Worm (Caenorhabditis elegans) whole organism, early embryonic: ENCODE data around the gene ssu-2.

Experiments used
- B0310.2 ChIP-seq: sonication (generic microtip); optimal IDR thresholded peaks from 2 replicates; lab custom pipeline; 2016; ENCODE audit warnings: mild to moderate bottlenecking, missing genetic modification characterization, missing compliant biosample characterization
- F13C5.2 ChIP-seq: sonication (generic microtip); optimal IDR thresholded peaks from 2 replicates; lab custom pipeline; 2017; ENCODE audit warnings: mild to moderate bottlenecking, missing genetic modification characterization, inconsistent platforms, missing compliant biosample characterization
- aly-1 ChIP-seq: sonication (generic microtip); optimal IDR thresholded peaks from 2 replicates; lab custom pipeline; 2016; ENCODE audit warnings: missing genetic modification characterization, missing compliant biosample characterization
- ama-1 ChIP-seq: fragments of 150-350 bp; optimal IDR thresholded peaks from 2 replicates; lab custom pipeline; 2014
- ceh-13 ChIP-seq: fragments of 200-800 bp; sonication (Bioruptor generic); optimal IDR thresholded peaks from 2 replicates; lab custom pipeline; 2018; ENCODE audit warnings: mild to moderate bottlenecking, missing genetic modification characterization, missing compliant biosample characterization
- ceh-36 ChIP-seq: sonication (generic microtip); optimal IDR thresholded peaks from 2 replicates; lab custom pipeline; 2016; ENCODE audit warnings: missing genetic modification characterization, inconsistent platforms, missing compliant biosample characterization
- ets-7 ChIP-seq: sonication (generic microtip); optimal IDR thresholded peaks from 2 replicates; lab custom pipeline; 2016; ENCODE audit warnings: missing genotype, missing genetic modification characterization, missing compliant biosample characterization
- flt-1 ChIP-seq: fragments of 200-800 bp; sonication (Bioruptor generic); IDR thresholded peaks from 2 replicates; pipeline ENCODE4 v1.3.6; 2022; ENCODE audit warnings: missing genetic modification characterization, missing compliant biosample characterization
- hmbx-1 ChIP-seq: sonication (generic microtip); optimal IDR thresholded peaks from 2 replicates; lab custom pipeline; 2016; ENCODE audit warnings: mild to moderate bottlenecking, missing genetic modification characterization, missing compliant biosample characterization
- hmg-4 ChIP-seq: fragments of 200-800 bp; sonication (Bioruptor generic); optimal IDR thresholded peaks from 2 replicates; lab custom pipeline; 2018; ENCODE audit warnings: mild to moderate bottlenecking, missing genetic modification characterization, missing compliant biosample characterization
- hnd-1 ChIP-seq: sonication (generic microtip); optimal IDR thresholded peaks from 2 replicates; lab custom pipeline; 2016; ENCODE audit warnings: missing genetic modification characterization, missing compliant biosample characterization
- pes-1 ChIP-seq: fragments of 200-800 bp; sonication (Bioruptor generic); IDR thresholded peaks from 2 replicates; pipeline ENCODE4 v1.3.6; 2022; ENCODE audit warnings: missing genetic modification reagents, missing genetic modification characterization, missing compliant biosample characterization
- scrt-1 ChIP-seq: fragments of 200-800 bp; sonication (Bioruptor generic); IDR thresholded peaks from 2 replicates; pipeline ENCODE4 v1.3.6; 2022; ENCODE audit warnings: missing genetic modification characterization, missing compliant biosample characterization
- sea-1 ChIP-seq: fragments of 200-800 bp; sonication (Bioruptor generic); conservative IDR thresholded peaks from 2 replicates; pipeline ENCODE4 v1.3.6; 2022; ENCODE audit warnings: missing genetic modification characterization, missing compliant biosample characterization
- tbx-11 ChIP-seq: fragments of 200-800 bp; sonication (Bioruptor generic); IDR thresholded peaks from 2 replicates; pipeline ENCODE4 v1.3.6; 2022; ENCODE audit warnings: missing genetic modification characterization, missing compliant biosample characterization
- tbx-37 ChIP-seq: fragments of 200-800 bp; sonication (Bioruptor generic); conservative IDR thresholded peaks from 2 replicates; pipeline ENCODE4 v1.3.6; 2022; ENCODE audit warnings: missing genetic modification reagents, missing genetic modification characterization, missing compliant biosample characterization
- tra-4 ChIP-seq: sonication (generic microtip); optimal IDR thresholded peaks from 2 replicates; lab custom pipeline; 2017; ENCODE audit warnings: missing genetic modification characterization, missing compliant biosample characterization

Gene ssu-2

DNA sequence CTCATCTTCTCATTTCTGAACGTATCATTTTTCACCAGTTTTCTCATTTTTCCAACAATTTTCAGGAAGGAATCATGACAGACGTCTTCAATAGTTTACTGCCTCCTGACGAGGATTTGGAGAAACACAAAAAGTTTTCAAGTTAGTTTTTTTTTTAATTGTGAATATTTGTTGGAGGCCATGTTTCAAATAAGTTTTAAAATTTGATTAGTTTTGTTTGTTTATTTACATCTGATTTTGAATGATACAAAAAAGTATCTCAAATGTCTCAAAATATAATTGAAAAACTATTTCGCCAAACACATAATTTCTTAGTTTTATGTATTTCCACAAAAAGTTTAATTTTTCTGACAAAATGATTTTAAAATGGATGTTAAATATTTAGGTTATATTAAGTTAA lies at the start of gene ssu-2:
ssu-2 (plus strand) TSS at position 59 of the 400 bp plus-strand sequence.
- TF ChIP-seq tra-4 (no peak), tbx-11 (GFP tag; lab: Robert Waterston, UW) (no peak), pes-1 (GFP tag; lab: Robert Waterston, UW) (no peak), tbx-37 (no peak), F13C5.2 (no peak)

ce11 chrIV:14318054-14318453 lies 43.0 kb upstream of the ssu-2 start:
- TF ChIP-seq ama-1 (lab: Kevin White, UChicago) (no peak), pes-1 (GFP tag; lab: Robert Waterston, UW) (no peak), hmbx-1 (no peak), tbx-11 (GFP tag; lab: Robert Waterston, UW) (no peak), hmg-4 (GFP tag; lab: Kevin White, UChicago) (no peak), B0310.2 (tag; lab: Kevin White, UChicago) (no peak), sea-1 (GFP tag; lab: Robert Waterston, UW) (no peak), flt-1 (no peak), scrt-1 (GFP tag; lab: Robert Waterston, UW) (no peak)

DNA sequence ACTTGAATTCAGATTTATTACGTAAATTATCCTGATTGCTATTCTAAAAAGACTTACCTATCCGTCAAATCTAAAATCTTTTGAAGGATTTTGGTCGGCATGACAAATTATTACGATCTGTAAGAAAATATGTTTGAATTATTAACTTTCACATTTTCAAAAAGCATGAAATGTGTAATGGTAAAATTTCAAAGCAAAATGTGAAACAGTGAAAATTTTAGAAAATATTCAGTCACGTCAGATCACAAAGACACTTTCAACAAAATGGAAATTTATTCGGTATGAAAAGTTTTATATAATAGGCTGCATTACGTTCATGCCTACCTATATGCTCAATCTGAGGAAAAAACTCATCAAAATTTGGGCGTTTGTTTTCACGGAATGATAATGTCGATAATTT lies 39.4 kb upstream of the ssu-2 start, which contains the start of gene fbxa-126:
fbxa-126 (minus strand) TSS at position 101 of the 400 bp plus-strand sequence.
- no peak for TF ChIP-seq tra-4
- TF ChIP-seq ceh-36 (tag; lab: Kevin White, UChicago), result no peak

- TF ChIP-seq hmg-4 (GFP tag; lab: Kevin White, UChicago) (no peak), ama-1 (lab: Kevin White, UChicago) (no peak), B0310.2 (tag; lab: Kevin White, UChicago) (no peak), hmbx-1 (no peak), aly-1 (tag; lab: Kevin White, UChicago) (no peak), F13C5.2 (no peak), scrt-1 (GFP tag; lab: Robert Waterston, UW) (no peak), ets-7 (tag; lab: Kevin White, UChicago) (no peak), tbx-11 (GFP tag; lab: Robert Waterston, UW) (no peak), tbx-37 (no peak), sea-1 (GFP tag; lab: Robert Waterston, UW) (no peak), tra-4 (no peak), ceh-36 (tag; lab: Kevin White, UChicago) (no peak)
These were observed 34.8 kb upstream of the ssu-2 start, which contains the start of gene fbxa-83 for ce11 chrIV:14326283-14326682. Gene fbxa-83, minus strand, starts transcription at chrIV:14326383.

- TF ChIP-seq pes-1 (GFP tag; lab: Robert Waterston, UW), result no peak; the same call in 1 of the 2 replicates
- TF ChIP-seq hmg-4 (GFP tag; lab: Kevin White, UChicago), result peak; percentile 66
These were observed 34.3 kb upstream of the ssu-2 start for ce11 chrIV:14326694-14327298.

- TF ChIP-seq tbx-11 (GFP tag; lab: Robert Waterston, UW) (no peak), hmg-4 (GFP tag; lab: Kevin White, UChicago) (no peak), hnd-1 (tag; lab: Kevin White, UChicago) (no peak), aly-1 (tag; lab: Kevin White, UChicago) (no peak), pes-1 (GFP tag; lab: Robert Waterston, UW) (no peak), flt-1 (no peak), ceh-13 (GFP tag; lab: Kevin White, UChicago) (no peak), F13C5.2 (no peak), tbx-37 (no peak), ets-7 (tag; lab: Kevin White, UChicago) (no peak), sea-1 (GFP tag; lab: Robert Waterston, UW) (no peak), hmbx-1 (no peak), scrt-1 (GFP tag; lab: Robert Waterston, UW) (no peak)
These were observed 26.7 kb upstream of the ssu-2 start, which contains the start of gene Y67A10A.3 for ce11 chrIV:14334359-14334758. Gene Y67A10A.3, minus strand, starts transcription at chrIV:14334459.

ce11 chrIV:14335768-14336167 lies 25.3 kb upstream of the ssu-2 start:
- TF ChIP-seq tra-4, result no peak

DNA sequence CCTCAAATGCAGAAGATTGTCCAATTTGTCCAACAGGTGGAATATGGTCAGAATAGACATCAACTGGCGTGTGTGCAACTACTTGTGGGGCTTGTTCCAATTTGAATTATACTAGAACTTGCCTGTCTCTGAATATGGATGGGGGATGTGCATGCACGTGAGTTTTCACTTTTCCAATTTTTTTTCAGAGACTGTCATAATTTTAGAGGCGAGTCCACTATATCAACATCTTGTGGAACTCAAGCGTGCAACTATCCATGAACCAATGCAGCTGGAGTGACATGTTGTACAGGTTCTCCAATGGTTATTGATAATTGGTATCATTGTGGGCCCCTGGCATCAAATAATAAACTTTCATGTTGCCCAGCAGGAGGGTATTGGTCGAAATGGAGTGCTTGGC lies 23.3 kb upstream of the ssu-2 start, which contains the start of gene Y67A10A.2:
Y67A10A.2 (plus strand) TSS at position 301 of the 400 bp plus-strand sequence.
- TF ChIP-seq ceh-36 (tag; lab: Kevin White, UChicago) (no peak), ama-1 (lab: Kevin White, UChicago) (no peak), ceh-13 (GFP tag; lab: Kevin White, UChicago) (no peak), flt-1 (no peak), hnd-1 (tag; lab: Kevin White, UChicago) (no peak)

ce11 chrIV:14339657-14340056 lies 21.4 kb upstream of the ssu-2 start, which contains the start of gene Y67A10A.11:
Gene Y67A10A.11, plus strand, starts transcription at chrIV:14339957.
- TF ChIP-seq tra-4, result no peak
- no peak for TF ChIP-seq F13C5.2
- no peak for TF ChIP-seq ceh-36 (tag; lab: Kevin White, UChicago)
- TF ChIP-seq ets-7 (tag; lab: Kevin White, UChicago), result no peak
- no peak for TF ChIP-seq ceh-13 (GFP tag; lab: Kevin White, UChicago)
- TF ChIP-seq scrt-1 (GFP tag; lab: Robert Waterston, UW), result no peak
- TF ChIP-seq pes-1 (GFP tag; lab: Robert Waterston, UW), result no peak
- no peak for TF ChIP-seq ama-1 (lab: Kevin White, UChicago)
- TF ChIP-seq flt-1, result no peak
- no peak for TF ChIP-seq tbx-37
- TF ChIP-seq sea-1 (GFP tag; lab: Robert Waterston, UW), result no peak
